Fruit fly (Drosophila melanogaster) whole organism, embryonic: ENCODE data around the gene MED14.

ENCODE experiments used
- Atf-2 ChIP-seq: fragments of 200-800 bp; sonication (Bioruptor generic); optimal IDR thresholded peaks from 2 replicates; lab custom pipeline; 2016; ENCODE audit warnings: missing biosample characterization, missing genetic modification characterization
- BtbVII ChIP-seq: fragments of 200-800 bp; sonication (Bioruptor generic); optimal IDR thresholded peaks from 3 replicates; lab custom pipeline; 2017; ENCODE audit warnings: missing biosample characterization, mild to moderate bottlenecking, missing genetic modification characterization
- CG10462 ChIP-seq: fragments of 200-800 bp; sonication (Bioruptor generic); optimal IDR thresholded peaks from 2 replicates; lab custom pipeline; 2016; ENCODE audit warnings: missing biosample characterization, missing genetic modification characterization
- CG11456 ChIP-seq: fragments of 200-800 bp; sonication (Bioruptor generic); IDR thresholded peaks from 3 replicates; pipeline ENCODE4 v1.3.6; 2022; ENCODE audit warnings: missing biosample characterization, missing genetic modification characterization
- CG18011 ChIP-seq: fragments of 200-800 bp; sonication (Bioruptor generic); optimal IDR thresholded peaks from 2 replicates; lab custom pipeline; 2017; ENCODE audit warnings: missing biosample characterization, missing genetic modification characterization, mild to moderate bottlenecking, moderate library complexity, missing genotype
- CG2129 ChIP-seq: fragments of 200-800 bp; sonication (Bioruptor generic); IDR thresholded peaks from 2 replicates; pipeline ENCODE4 v1.3.6; 2022; ENCODE audit warnings: missing biosample characterization, missing genetic modification characterization; ENCODE audit not compliant: partially characterized antibody
- CG2202 ChIP-seq: fragments of 200-800 bp; sonication (Bioruptor generic); optimal IDR thresholded peaks from 2 replicates; lab custom pipeline; 2018; ENCODE audit warnings: missing biosample characterization, mild to moderate bottlenecking, missing genetic modification characterization
- CG2875 ChIP-seq: fragments of 200-800 bp; sonication (Bioruptor generic); optimal IDR thresholded peaks from 2 replicates; lab custom pipeline; 2017; ENCODE audit warnings: missing biosample characterization, mild to moderate bottlenecking, missing genetic modification characterization, missing genetic modification reagents
- CG32767 ChIP-seq: fragments of 200-800 bp; sonication (Bioruptor generic); IDR thresholded peaks from 2 replicates; pipeline ENCODE4 v1.3.6; 2022; ENCODE audit warnings: missing biosample characterization, missing genetic modification characterization
- CG33213 ChIP-seq: fragments of 200-800 bp; sonication (Bioruptor generic); optimal IDR thresholded peaks from 3 replicates; lab custom pipeline; 2016; ENCODE audit warnings: missing biosample characterization, missing genetic modification characterization
- CG5953 ChIP-seq: fragments of 200-800 bp; sonication (Bioruptor generic); IDR thresholded peaks from 2 replicates; pipeline ENCODE4 v1.3.6; 2022; ENCODE audit warnings: missing biosample characterization, missing genetic modification characterization
- CG6689 ChIP-seq: fragments of 200-800 bp; sonication (Bioruptor generic); IDR thresholded peaks from 2 replicates; pipeline ENCODE4 v1.3.6; 2022; ENCODE audit warnings: missing biosample characterization, missing genetic modification characterization
- CG8359 ChIP-seq: fragments of 200-800 bp; sonication (Bioruptor generic); optimal IDR thresholded peaks from 2 replicates; lab custom pipeline; 2017; ENCODE audit warnings: missing biosample characterization, mild to moderate bottlenecking, missing genetic modification characterization, borderline replicate concordance
- CkIIα-i1 ChIP-seq: fragments of 200-800 bp; sonication (Bioruptor generic); IDR thresholded peaks from 2 replicates; pipeline ENCODE4 v1.3.6; 2022; ENCODE audit warnings: missing biosample characterization, missing genetic modification characterization
- GATAe ChIP-seq: fragments of 200-800 bp; sonication (Bioruptor generic); conservative IDR thresholded peaks from 2 replicates; pipeline ENCODE4 v1.3.6; 2022; ENCODE audit warnings: missing biosample characterization, missing genetic modification characterization
- H2.0 ChIP-seq: fragments of 200-800 bp; sonication (Bioruptor generic); IDR thresholded peaks from 2 replicates; pipeline ENCODE4 v1.3.6; 2022; ENCODE audit warnings: missing biosample characterization, missing genetic modification characterization
- Hsf ChIP-seq: fragments of 200-800 bp; sonication (Bioruptor generic); optimal IDR thresholded peaks from 3 replicates; lab custom pipeline; 2016; ENCODE audit warnings: missing biosample characterization, missing genetic modification characterization
- MESR4 ChIP-seq: fragments of 200-800 bp; sonication (Bioruptor generic); optimal IDR thresholded peaks from 2 replicates; lab custom pipeline; 2018; ENCODE audit warnings: missing biosample characterization, mild to moderate bottlenecking, missing genetic modification characterization, moderate library complexity
- MTF-1 ChIP-seq: fragments of 200-800 bp; sonication (Bioruptor generic); optimal IDR thresholded peaks from 2 replicates; lab custom pipeline; 2018; ENCODE audit warnings: missing biosample characterization, mild to moderate bottlenecking, missing genetic modification characterization, borderline replicate concordance
- Mes4 ChIP-seq: fragments of 200-800 bp; sonication (Bioruptor generic); optimal IDR thresholded peaks from 2 replicates; lab custom pipeline; 2016; ENCODE audit warnings: missing biosample characterization, missing genetic modification characterization
- Nf-YC ChIP-seq: fragments of 200-800 bp; optimal IDR thresholded peaks from 3 replicates; lab custom pipeline; 2019; ENCODE audit warnings: missing biosample characterization, mild to moderate bottlenecking, missing genetic modification characterization, moderate library complexity
- TFAM ChIP-seq: fragments of 200-800 bp; sonication (Bioruptor generic); optimal IDR thresholded peaks from 2 replicates; lab custom pipeline; 2017; ENCODE audit warnings: missing biosample characterization, missing genetic modification characterization, inconsistent platforms
- Usf ChIP-seq: fragments of 200-800 bp; sonication (Bioruptor generic); optimal IDR thresholded peaks from 2 replicates; lab custom pipeline; 2017; ENCODE audit warnings: missing genotype, missing biosample characterization, missing genetic modification characterization
- amos ChIP-seq: fragments of 200-800 bp; sonication (Bioruptor generic); IDR thresholded peaks from 2 replicates; pipeline ENCODE4 v1.3.6; 2022; ENCODE audit warnings: missing biosample characterization, missing genetic modification characterization; ENCODE audit not compliant: partially characterized antibody
- bigmax ChIP-seq: fragments of 200-800 bp; sonication (Bioruptor generic); optimal IDR thresholded peaks from 2 replicates; lab custom pipeline; 2018; ENCODE audit warnings: missing biosample characterization, mild to moderate bottlenecking, missing genetic modification characterization
- croc ChIP-seq: fragments of 200-800 bp; sonication (Bioruptor generic); conservative IDR thresholded peaks from 3 replicates; pipeline ENCODE4 v1.3.6; 2022; ENCODE audit warnings: missing biosample characterization, missing genetic modification characterization
- cwo ChIP-seq: fragments of 200-800 bp; sonication (Bioruptor generic); optimal IDR thresholded peaks from 3 replicates; lab custom pipeline; 2017; ENCODE audit warnings: missing biosample characterization, missing genetic modification characterization, mild to moderate bottlenecking, moderate library complexity, missing genetic modification reagents
- dmrt99B ChIP-seq: fragments of 200-800 bp; sonication (Bioruptor generic); optimal IDR thresholded peaks from 2 replicates; lab custom pipeline; 2018; ENCODE audit warnings: missing biosample characterization, mild to moderate bottlenecking, missing genetic modification characterization, moderate library complexity
- ftz-f1 ChIP-seq: fragments of 200-800 bp; sonication (Bioruptor generic); optimal IDR thresholded peaks from 2 replicates; lab custom pipeline; 2016; ENCODE audit warnings: missing biosample characterization, missing genetic modification characterization
- hkb ChIP-seq, 2 experiments: fragments of 200-800 bp in 1 of 2; fragments of >200 bp in 1 of 2; sonication (Bioruptor generic) in 1 of 2; IDR thresholded peaks in 1 of 2; optimal IDR thresholded peaks in 1 of 2; 2 replicates each; pipeline versions ENCODE4 v1.3.6 to Lab custom; 2017 to 2022; ENCODE audit warnings: missing biosample characterization in 1 of 2, missing genetic modification characterization in 1 of 2
- insv ChIP-seq, 2 experiments: fragments of 200-800 bp; sonication (Bioruptor generic); optimal IDR thresholded peaks; 3 replicates each; lab custom pipeline; 2016 to 2018; ENCODE audit warnings: missing biosample characterization in 2 of 2, missing genetic modification characterization in 2 of 2
- jing ChIP-seq: fragments of 200-800 bp; sonication (Bioruptor generic); optimal IDR thresholded peaks from 2 replicates; lab custom pipeline; 2018; ENCODE audit warnings: missing biosample characterization, mild to moderate bottlenecking, missing genetic modification characterization
- kay ChIP-seq: fragments of 200-800 bp; sonication (Bioruptor generic); optimal IDR thresholded peaks from 2 replicates; lab custom pipeline; 2016; ENCODE audit warnings: missing biosample characterization, missing genetic modification characterization
- lab ChIP-seq: fragments of 200-800 bp; sonication (Bioruptor generic); optimal IDR thresholded peaks from 3 replicates; lab custom pipeline; 2017; ENCODE audit warnings: missing biosample characterization, missing genetic modification characterization, mild to moderate bottlenecking, moderate library complexity, missing genetic modification reagents
- lola ChIP-seq, 3 experiments: fragments of >200 bp in 2 of 3; fragments of 200-800 bp in 1 of 3; sonication (Bioruptor generic) in 1 of 3; optimal IDR thresholded peaks; 2 replicates each; lab custom pipeline; 2017 to 2019; ENCODE audit warnings: missing biosample characterization in 3 of 3, missing genetic modification characterization in 3 of 3, mild to moderate bottlenecking in 1 of 3, moderate library complexity in 1 of 3
- nerfin-2 ChIP-seq: fragments of 200-800 bp; sonication (Bioruptor generic); IDR thresholded peaks from 2 replicates; pipeline ENCODE4 v1.3.6; 2022; ENCODE audit warnings: missing biosample characterization, missing genetic modification characterization; ENCODE audit not compliant: partially characterized antibody
- nmo ChIP-seq: fragments of 200-800 bp; sonication (Bioruptor generic); optimal IDR thresholded peaks from 2 replicates; lab custom pipeline; 2018; ENCODE audit warnings: missing biosample characterization, mild to moderate bottlenecking, missing genetic modification characterization, moderate library complexity
- onecut ChIP-seq: fragments of 200-800 bp; sonication (Bioruptor generic); IDR thresholded peaks from 2 replicates; pipeline ENCODE4 v1.3.6; 2022; ENCODE audit warnings: missing biosample characterization, missing genetic modification characterization
- ranshi ChIP-seq: fragments of 200-800 bp; sonication (Bioruptor generic); IDR thresholded peaks from 2 replicates; pipeline ENCODE4 v1.3.6; 2022; ENCODE audit warnings: missing biosample characterization, missing genetic modification characterization
- repo ChIP-seq: fragments of 200-800 bp; sonication (Bioruptor generic); optimal IDR thresholded peaks from 2 replicates; lab custom pipeline; 2016; ENCODE audit warnings: missing biosample characterization, missing genetic modification characterization
- ro ChIP-seq: fragments of 200-800 bp; sonication (Bioruptor generic); IDR thresholded peaks from 2 replicates; pipeline ENCODE4 v1.3.6; 2022; ENCODE audit warnings: missing biosample characterization, missing genetic modification characterization
- salm ChIP-seq: fragments of 200-800 bp; sonication (Bioruptor generic); optimal IDR thresholded peaks from 2 replicates; lab custom pipeline; 2018; ENCODE audit warnings: missing biosample characterization, mild to moderate bottlenecking, missing genetic modification characterization
- sd ChIP-seq: fragments of 200-800 bp; sonication (Bioruptor generic); optimal IDR thresholded peaks from 3 replicates; lab custom pipeline; 2018; ENCODE audit warnings: missing biosample characterization, mild to moderate bottlenecking, missing genetic modification characterization, moderate library complexity
- sens-2 ChIP-seq: fragments of 200-800 bp; sonication (Bioruptor generic); IDR thresholded peaks from 2 replicates; pipeline ENCODE4 v1.3.6; 2022; ENCODE audit warnings: missing biosample characterization, missing genetic modification characterization
- toy ChIP-seq: fragments of 200-800 bp; sonication (Bioruptor generic); IDR thresholded peaks from 2 replicates; pipeline ENCODE4 v1.3.6; 2022; ENCODE audit warnings: missing biosample characterization, missing genetic modification characterization
- ttk ChIP-seq: fragments of 200-800 bp; sonication (Bioruptor generic); IDR thresholded peaks from 2 replicates; pipeline ENCODE4 v2.1.2; 2022; ENCODE audit warnings: missing biosample characterization, missing genetic modification characterization
- twi ChIP-seq: fragments of 200-800 bp; optimal IDR thresholded peaks from 2 replicates; lab custom pipeline; 2019; ENCODE audit warnings: missing biosample characterization, mild to moderate bottlenecking, missing genetic modification characterization, moderate library complexity
- unpg ChIP-seq: fragments of 200-800 bp; sonication (Bioruptor generic); optimal IDR thresholded peaks from 3 replicates; lab custom pipeline; 2018; ENCODE audit warnings: missing biosample characterization, mild to moderate bottlenecking, missing genetic modification characterization, moderate library complexity
- usp ChIP-seq: fragments of >200 bp; optimal IDR thresholded peaks from 2 replicates; lab custom pipeline; 2017; ENCODE audit warnings: missing biosample characterization, missing genetic modification characterization
- wor ChIP-seq: fragments of 200-800 bp; sonication (Bioruptor generic); IDR thresholded peaks from 2 replicates; pipeline ENCODE4 v1.3.6; 2022; ENCODE audit warnings: missing biosample characterization, missing genetic modification characterization

Gene MED14

dm6 chr3L:552950-553349 lies 40.1 kb upstream of the MED14 start (continued):
- TF ChIP-seq nerfin-2 (GFP tag; lab: Robert Waterston, UW) (no peak), kay (no peak), hkb (optimal IDR thresholded peaks at IDR 0.05; lab: Kevin White, UChicago) (no peak), hkb (GFP tag; IDR thresholded peaks at IDR 0.05; lab: Robert Waterston, UW) (peak; percentile 82), unpg (GFP tag; lab: Kevin White, UChicago) (peak; percentile 80), ro (GFP tag; lab: Robert Waterston, UW) (no peak), twi (tag; lab: Kevin White, UChicago) (no peak), toy (GFP tag; lab: Robert Waterston, UW) (no peak), TFAM (GFP tag; lab: Kevin White, UChicago) (no peak), Hsf (peak; percentile 55), Nf-YC (tag; lab: Kevin White, UChicago) (peak; percentile 11), jing (GFP tag; lab: Kevin White, UChicago) (peak; percentile 51), CkIIα-i1 (peak; percentile 26; the same call in 1 of the 2 replicates), onecut (GFP tag; lab: Robert Waterston, UW) (peak; percentile 69), Usf (GFP tag; lab: Kevin White, UChicago) (peak; percentile 38), lab (peak; percentile 91), sens-2 (peak; percentile 63), Atf-2 (GFP tag; lab: Kevin White, UChicago) (peak; percentile 55), cwo (GFP tag; lab: Kevin White, UChicago) (peak; percentile 75), CG11456 (GFP tag; lab: Robert Waterston, UW) (peak; percentile 76; the same call in 1 of the 3 replicates), salm (tag; lab: Kevin White, UChicago) (peak; percentile 61), CG2129 (GFP tag; lab: Robert Waterston, UW) (no peak), ranshi (GFP tag; lab: Robert Waterston, UW) (peak; percentile 81), dmrt99B (peak; percentile 83), croc (GFP tag; lab: Robert Waterston, UW) (no peak; the same call in 2 of the 3 replicates), repo (GFP tag; lab: Kevin White, UChicago) (peak; percentile 53), CG33213 (peak; percentile 46), sd (tag; lab: Kevin White, UChicago) (peak; percentile 39), GATAe (no peak), CG6689 (GFP tag; lab: Robert Waterston, UW) (peak; percentile 75), insv (GFP tag; optimal IDR thresholded peaks at IDR 0.05; lab: Kevin White, UChicago) (peak in 1 of 2 experiments; percentile 16), nmo (GFP tag; lab: Kevin White, UChicago) (peak; percentile 64), BtbVII (GFP tag; lab: Kevin White, UChicago) (peak; percentile 66), CG10462 (GFP tag; lab: Kevin White, UChicago) (peak; percentile 43), MTF-1 (GFP tag; lab: Kevin White, UChicago) (peak; percentile 49), CG18011 (GFP tag; lab: Kevin White, UChicago) (peak; percentile 33), H2.0 (peak; percentile 74), usp (GFP tag; lab: Kevin White, UChicago) (no peak), wor (peak; percentile 43), MESR4 (GFP tag; lab: Kevin White, UChicago) (no peak), Mes4 (GFP tag; lab: Kevin White, UChicago) (peak; percentile 24), ftz-f1 (GFP tag; lab: Kevin White, UChicago) (peak; percentile 8), CG5953 (no peak), lola (GFP tag; optimal IDR thresholded peaks at IDR 0.05; lab: Kevin White, UChicago) (no peak), CG8359 (no peak), CG2875 (GFP tag; lab: Kevin White, UChicago) (peak; percentile 33), amos (no peak), CG2202 (tag; lab: Kevin White, UChicago) (no peak), ttk (GFP tag; lab: Robert Waterston, UW) (peak; percentile 55; the same call in 1 of the 2 replicates), CG32767 (GFP tag; lab: Robert Waterston, UW) (peak; percentile 70), bigmax (GFP tag; lab: Kevin White, UChicago) (no peak)
